Fruit fly (Drosophila melanogaster) whole organism, embryonic: ENCODE data around the gene CG13457.

Experiments used
- BEAF-32 ChIP-seq: fragments of 200-800 bp; sonication (Bioruptor generic); optimal IDR thresholded peaks from 3 replicates; lab custom pipeline; 2017; ENCODE audit warnings: missing biosample characterization, missing genetic modification characterization, mild to moderate bottlenecking, moderate library complexity, missing genetic modification reagents
- CG11723 ChIP-seq: fragments of 200-800 bp; sonication (Bioruptor generic); optimal IDR thresholded peaks from 2 replicates; lab custom pipeline; 2017; ENCODE audit warnings: missing biosample characterization, mild to moderate bottlenecking, missing genetic modification characterization
- CG13624 ChIP-seq: fragments of 200-800 bp; sonication (Bioruptor generic); optimal IDR thresholded peaks from 2 replicates; lab custom pipeline; 2016; ENCODE audit warnings: missing biosample characterization, missing genetic modification characterization
- CG15073 ChIP-seq: fragments of 200-800 bp; sonication (Bioruptor generic); optimal IDR thresholded peaks from 2 replicates; lab custom pipeline; 2016; ENCODE audit warnings: missing biosample characterization, missing genetic modification characterization
- CG16779 ChIP-seq: fragments of 200-800 bp; sonication (Bioruptor generic); IDR thresholded peaks from 2 replicates; pipeline ENCODE4 v1.3.6; 2022; ENCODE audit warnings: missing biosample characterization, missing genetic modification characterization
- CG2116 ChIP-seq: fragments of 200-800 bp; sonication (Bioruptor generic); optimal IDR thresholded peaks from 3 replicates; lab custom pipeline; 2018; ENCODE audit warnings: missing biosample characterization, mild to moderate bottlenecking, missing genetic modification characterization
- CG2129 ChIP-seq: fragments of 200-800 bp; sonication (Bioruptor generic); IDR thresholded peaks from 2 replicates; pipeline ENCODE4 v1.3.6; 2022; ENCODE audit warnings: missing biosample characterization, missing genetic modification characterization; ENCODE audit not compliant: partially characterized antibody
- CG31441 ChIP-seq: fragments of 200-800 bp; sonication (Bioruptor generic); IDR thresholded peaks from 2 replicates; pipeline ENCODE4 v1.3.6; 2022; ENCODE audit warnings: missing biosample characterization, missing genetic modification characterization
- CG33213 ChIP-seq: fragments of 200-800 bp; sonication (Bioruptor generic); optimal IDR thresholded peaks from 3 replicates; lab custom pipeline; 2016; ENCODE audit warnings: missing biosample characterization, missing genetic modification characterization
- CG34376 ChIP-seq: fragments of 200-800 bp; sonication (Bioruptor generic); optimal IDR thresholded peaks from 2 replicates; lab custom pipeline; 2018; ENCODE audit warnings: missing biosample characterization, mild to moderate bottlenecking, missing genetic modification characterization
- CG4360 ChIP-seq: fragments of 200-800 bp; sonication (Bioruptor generic); IDR thresholded peaks from 2 replicates; pipeline ENCODE4 v1.3.6; 2022; ENCODE audit warnings: missing biosample characterization, missing genetic modification characterization
- CG6683 ChIP-seq: fragments of 200-800 bp; sonication (Bioruptor generic); optimal IDR thresholded peaks from 2 replicates; lab custom pipeline; 2017; ENCODE audit warnings: missing biosample characterization, mild to moderate bottlenecking, missing genetic modification characterization, missing genetic modification reagents
- CG8089 ChIP-seq: fragments of 200-800 bp; sonication (Bioruptor generic); optimal IDR thresholded peaks from 3 replicates; lab custom pipeline; 2016; ENCODE audit warnings: missing biosample characterization, missing genetic modification characterization
- CG8290 ChIP-seq, 3 experiments: fragments of 200-800 bp; sonication (Bioruptor generic); optimal IDR thresholded peaks; 2 replicates each; lab custom pipeline; 2016 to 2019; ENCODE audit warnings: missing biosample characterization in 3 of 3, missing genetic modification characterization in 3 of 3, mild to moderate bottlenecking in 2 of 3, moderate library complexity in 1 of 3
- CG8944 ChIP-seq: fragments of 200-800 bp; sonication (Bioruptor generic); optimal IDR thresholded peaks from 3 replicates; lab custom pipeline; 2016; ENCODE audit warnings: missing biosample characterization, missing genetic modification characterization
- CG9437 ChIP-seq: fragments of 200-800 bp; sonication (Bioruptor generic); optimal IDR thresholded peaks from 2 replicates; lab custom pipeline; 2018; ENCODE audit warnings: missing biosample characterization, mild to moderate bottlenecking, missing genetic modification characterization
- CG9817 ChIP-seq: fragments of 200-800 bp; sonication (Bioruptor generic); optimal IDR thresholded peaks from 2 replicates; lab custom pipeline; 2018; ENCODE audit warnings: missing biosample characterization, mild to moderate bottlenecking, missing genetic modification characterization, moderate library complexity
- CG9932 ChIP-seq: fragments of 200-800 bp; sonication (Bioruptor generic); IDR thresholded peaks from 2 replicates; pipeline ENCODE4 v1.3.6; 2022; ENCODE audit warnings: missing biosample characterization, missing genetic modification characterization
- CTCF ChIP-seq: fragments of 200-800 bp; sonication (Bioruptor generic); optimal IDR thresholded peaks from 2 replicates; lab custom pipeline; 2017; ENCODE audit warnings: missing biosample characterization, mild to moderate bottlenecking, missing genetic modification characterization, moderate library complexity
- Dll ChIP-seq: fragments of 200-800 bp; sonication (Bioruptor generic); IDR thresholded peaks from 4 replicates; pipeline ENCODE4 v1.3.6; 2022; ENCODE audit warnings: missing biosample characterization, missing genetic modification characterization; ENCODE audit not compliant: partially characterized antibody
- Eip74EF ChIP-seq, 2 experiments: fragments of 200-800 bp in 1 of 2; fragments of >200 bp in 1 of 2; sonication (Bioruptor generic) in 1 of 2; optimal IDR thresholded peaks; 2 replicates each; lab custom pipeline; 2017 to 2019; ENCODE audit warnings: missing biosample characterization in 2 of 2, missing genetic modification characterization in 2 of 2, mild to moderate bottlenecking in 1 of 2, moderate library complexity in 1 of 2
- HHEX ChIP-seq: fragments of 200-800 bp; sonication (Bioruptor generic); optimal IDR thresholded peaks from 3 replicates; lab custom pipeline; 2017; ENCODE audit warnings: missing biosample characterization, mild to moderate bottlenecking, missing genetic modification characterization, missing genetic modification reagents
- Hr3 ChIP-seq: fragments of 200-800 bp; sonication (Bioruptor generic); optimal IDR thresholded peaks from 3 replicates; lab custom pipeline; 2016; ENCODE audit warnings: missing biosample characterization, missing genetic modification characterization
- Lim3 ChIP-seq: fragments of 200-800 bp; sonication (Bioruptor generic); IDR thresholded peaks from 2 replicates; pipeline ENCODE4 v1.3.6; 2022; ENCODE audit warnings: missing biosample characterization, missing genetic modification characterization
- Lpt ChIP-seq: fragments of >200 bp; optimal IDR thresholded peaks from 2 replicates; lab custom pipeline; 2018; ENCODE audit warnings: missing biosample characterization, missing genetic modification characterization
- Mes4 ChIP-seq: fragments of 200-800 bp; sonication (Bioruptor generic); optimal IDR thresholded peaks from 2 replicates; lab custom pipeline; 2016; ENCODE audit warnings: missing biosample characterization, missing genetic modification characterization
- Myb ChIP-seq: fragments of 200-800 bp; sonication (Bioruptor generic); optimal IDR thresholded peaks from 2 replicates; lab custom pipeline; 2016; ENCODE audit warnings: missing biosample characterization, missing genetic modification characterization
- Nf-YB ChIP-seq: fragments of 200-800 bp; sonication (Bioruptor generic); optimal IDR thresholded peaks from 3 replicates; lab custom pipeline; 2019; ENCODE audit warnings: missing biosample characterization, mild to moderate bottlenecking, missing genetic modification characterization, moderate library complexity
- Nf-YC ChIP-seq: fragments of 200-800 bp; optimal IDR thresholded peaks from 3 replicates; lab custom pipeline; 2019; ENCODE audit warnings: missing biosample characterization, mild to moderate bottlenecking, missing genetic modification characterization, moderate library complexity
- Taf1 ChIP-seq: fragments of 200-800 bp; sonication (Bioruptor generic); IDR thresholded peaks from 2 replicates; pipeline ENCODE4 v1.3.6; 2022; ENCODE audit warnings: missing biosample characterization, missing genetic modification characterization
- Xrp1 ChIP-seq: fragments of 200-800 bp; sonication (Bioruptor generic); IDR thresholded peaks from 2 replicates; pipeline ENCODE4 v1.3.6; 2022; ENCODE audit warnings: missing biosample characterization, missing genetic modification characterization
- abd-A ChIP-seq: fragments of 200-800 bp; sonication (Bioruptor generic); optimal IDR thresholded peaks from 3 replicates; lab custom pipeline; 2019; ENCODE audit warnings: missing biosample characterization, mild to moderate bottlenecking, missing genetic modification characterization, moderate library complexity
- az2 ChIP-seq: fragments of 200-800 bp; sonication (Bioruptor generic); optimal IDR thresholded peaks from 3 replicates; lab custom pipeline; 2016; ENCODE audit warnings: missing biosample characterization, missing genetic modification characterization
- bigmax ChIP-seq: fragments of 200-800 bp; sonication (Bioruptor generic); optimal IDR thresholded peaks from 2 replicates; lab custom pipeline; 2018; ENCODE audit warnings: missing biosample characterization, mild to moderate bottlenecking, missing genetic modification characterization
- cad ChIP-seq: fragments of >200 bp; optimal IDR thresholded peaks from 2 replicates; lab custom pipeline; 2017; ENCODE audit warnings: missing biosample characterization, missing genetic modification characterization
- dm ChIP-seq: fragments of 200-800 bp; sonication (Bioruptor generic); optimal IDR thresholded peaks from 3 replicates; lab custom pipeline; 2016; ENCODE audit warnings: missing biosample characterization, missing genetic modification characterization
- dmrt11E ChIP-seq: fragments of 200-800 bp; sonication (Bioruptor generic); optimal IDR thresholded peaks from 3 replicates; lab custom pipeline; 2018; ENCODE audit warnings: missing biosample characterization, mild to moderate bottlenecking, missing genetic modification characterization, moderate library complexity
- dmrt99B ChIP-seq: fragments of 200-800 bp; sonication (Bioruptor generic); optimal IDR thresholded peaks from 2 replicates; lab custom pipeline; 2018; ENCODE audit warnings: missing biosample characterization, mild to moderate bottlenecking, missing genetic modification characterization, moderate library complexity
- en ChIP-seq: fragments of 200-800 bp; sonication (Bioruptor generic); optimal IDR thresholded peaks from 2 replicates; lab custom pipeline; 2016; ENCODE audit warnings: missing biosample characterization, missing genetic modification characterization
- gem ChIP-seq: fragments of 200-800 bp; sonication (Bioruptor generic); optimal IDR thresholded peaks from 2 replicates; lab custom pipeline; 2019; ENCODE audit warnings: missing biosample characterization, mild to moderate bottlenecking, missing genetic modification characterization, moderate library complexity
- jigr1 ChIP-seq: fragments of 200-800 bp; sonication (Bioruptor generic); IDR thresholded peaks from 3 replicates; pipeline ENCODE4 v1.3.6; 2022; ENCODE audit warnings: missing biosample characterization, missing genetic modification characterization
- kay ChIP-seq: fragments of 200-800 bp; sonication (Bioruptor generic); optimal IDR thresholded peaks from 2 replicates; lab custom pipeline; 2016; ENCODE audit warnings: missing biosample characterization, missing genetic modification characterization
- ken ChIP-seq: fragments of 200-800 bp; sonication (Bioruptor generic); IDR thresholded peaks from 3 replicates; pipeline ENCODE4 v1.3.6; 2022; ENCODE audit warnings: missing biosample characterization, missing genetic modification characterization
- knrl ChIP-seq: fragments of 200-800 bp; sonication (Bioruptor generic); IDR thresholded peaks from 3 replicates; pipeline ENCODE4 v1.3.6; 2022; ENCODE audit warnings: missing biosample characterization, missing genetic modification characterization; ENCODE audit not compliant: partially characterized antibody
- maf-S ChIP-seq: fragments of 200-800 bp; sonication (Bioruptor generic); optimal IDR thresholded peaks from 2 replicates; lab custom pipeline; 2016; ENCODE audit warnings: missing biosample characterization, missing genetic modification characterization
- psq ChIP-seq: fragments of 200-800 bp; sonication (Bioruptor generic); optimal IDR thresholded peaks from 2 replicates; lab custom pipeline; 2017; ENCODE audit warnings: missing biosample characterization, missing genetic modification characterization
- repo ChIP-seq: fragments of 200-800 bp; sonication (Bioruptor generic); optimal IDR thresholded peaks from 2 replicates; lab custom pipeline; 2016; ENCODE audit warnings: missing biosample characterization, missing genetic modification characterization
- shn ChIP-seq: fragments of 200-800 bp; sonication (Bioruptor generic); optimal IDR thresholded peaks from 3 replicates; lab custom pipeline; 2016; ENCODE audit warnings: missing biosample characterization, missing genetic modification characterization
- tgo ChIP-seq: fragments of 200-800 bp; sonication (Bioruptor generic); IDR thresholded peaks from 3 replicates; pipeline ENCODE4 v1.3.6; 2022; ENCODE audit warnings: missing biosample characterization, missing genetic modification characterization
- toy ChIP-seq: fragments of 200-800 bp; sonication (Bioruptor generic); IDR thresholded peaks from 2 replicates; pipeline ENCODE4 v1.3.6; 2022; ENCODE audit warnings: missing biosample characterization, missing genetic modification characterization
- wor ChIP-seq: fragments of 200-800 bp; sonication (Bioruptor generic); IDR thresholded peaks from 2 replicates; pipeline ENCODE4 v1.3.6; 2022; ENCODE audit warnings: missing biosample characterization, missing genetic modification characterization

CG13457 gene

DNA sequence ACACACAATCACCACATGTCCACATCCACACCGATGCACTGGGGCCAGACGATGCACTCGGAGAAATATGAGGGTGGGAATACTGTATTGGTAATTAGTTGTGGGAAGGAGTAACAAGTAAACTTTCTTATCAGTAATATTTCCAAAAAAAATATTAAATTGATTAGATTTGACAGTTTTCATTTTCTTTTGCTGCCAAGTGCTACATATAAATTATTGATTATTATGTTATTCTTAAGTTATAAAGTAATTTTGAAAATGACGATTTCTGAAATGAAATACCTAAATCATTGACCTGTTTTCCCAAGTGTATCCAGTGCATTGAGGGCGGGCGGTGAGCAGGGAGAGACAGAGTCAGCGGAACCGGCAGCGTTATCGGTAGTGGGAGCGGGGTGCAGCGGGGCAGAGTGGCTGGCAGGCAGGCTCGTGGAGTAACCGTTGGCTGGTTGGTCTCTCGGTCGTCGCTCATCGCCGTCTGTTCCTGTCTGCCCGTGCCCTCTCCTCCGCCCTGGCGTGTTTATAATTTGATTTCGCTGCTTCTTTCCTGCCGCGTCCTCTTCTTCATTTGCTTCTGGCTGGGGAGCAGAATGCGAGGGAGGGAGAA is 23.3 kb downstream of the CG13457 start (continued):
- TF ChIP-seq dm (GFP tag; lab: Kevin White, UChicago): no peak
- no peak for TF ChIP-seq CG2129 (GFP tag; lab: Robert Waterston, UW)
- no peak for TF ChIP-seq CG11723 (GFP tag; lab: Kevin White, UChicago)
- TF ChIP-seq CG15073 (GFP tag; lab: Kevin White, UChicago): no peak
- no peak for TF ChIP-seq CG9817 (tag; lab: Kevin White, UChicago)
- TF ChIP-seq BEAF-32 (GFP tag; lab: Kevin White, UChicago): no peak
- no peak for TF ChIP-seq Taf1
- peak; percentile 79 for TF ChIP-seq gem (tag; lab: Kevin White, UChicago)
- no peak for TF ChIP-seq ken
- TF ChIP-seq Hr3 (GFP tag; lab: Kevin White, UChicago): peak; percentile 40
- TF ChIP-seq CG16779: no peak
- no peak for TF ChIP-seq maf-S (GFP tag; lab: Kevin White, UChicago)
- TF ChIP-seq CG33213 (GFP tag; lab: Kevin White, UChicago): no peak
- TF ChIP-seq CG8944 (GFP tag; lab: Kevin White, UChicago): no peak
- peak; percentile 19 for TF ChIP-seq Nf-YB (GFP tag; lab: Kevin White, UChicago)
- TF ChIP-seq jigr1 (GFP tag; lab: Robert Waterston, UW): no peak
- no peak for TF ChIP-seq abd-A
- TF ChIP-seq Lpt (GFP tag; lab: Kevin White, UChicago): no peak
- no peak for TF ChIP-seq Dll (GFP tag; lab: Robert Waterston, UW)
- TF ChIP-seq Mes4 (GFP tag; lab: Kevin White, UChicago): no peak
- TF ChIP-seq cad: no peak
- TF ChIP-seq shn (GFP tag; lab: Kevin White, UChicago): no peak
- TF ChIP-seq CG31441: peak; percentile 75; the same call in 1 of the 2 replicates
- no peak for TF ChIP-seq CG4360 (GFP tag; lab: Robert Waterston, UW)
- no peak for TF ChIP-seq CG34376 (GFP tag; lab: Kevin White, UChicago)
- TF ChIP-seq wor: peak; percentile 40; the same call in 1 of the 2 replicates
- no peak for TF ChIP-seq repo (GFP tag; lab: Kevin White, UChicago)
- TF ChIP-seq Xrp1 (GFP tag; lab: Robert Waterston, UW): peak; percentile 68; the same call in 1 of the 2 replicates
- TF ChIP-seq CTCF: peak; percentile 13
- TF ChIP-seq Nf-YC (tag; lab: Kevin White, UChicago): no peak
- no peak for TF ChIP-seq Eip74EF (GFP tag; optimal IDR thresholded peaks at IDR 0.05; lab: Kevin White, UChicago)
- no peak for TF ChIP-seq psq (GFP tag; lab: Kevin White, UChicago)
- TF ChIP-seq CG9932: no peak
- TF ChIP-seq CG6683 (GFP tag; lab: Kevin White, UChicago): peak; percentile 3
- no peak for TF ChIP-seq kay
- TF ChIP-seq dmrt99B: no peak
- peak; percentile 79 for TF ChIP-seq dmrt11E (tag; lab: Kevin White, UChicago)
- no peak for TF ChIP-seq toy (GFP tag; lab: Robert Waterston, UW)
- no peak for TF ChIP-seq CG13624 (GFP tag; lab: Kevin White, UChicago)
- TF ChIP-seq Lim3 (GFP tag; lab: Robert Waterston, UW): no peak
- peak; percentile 21 for TF ChIP-seq CG8290 (GFP tag; optimal IDR thresholded peaks at IDR 0.05; lab: Kevin White, UChicago)
- TF ChIP-seq CG8290 (tag; optimal IDR thresholded peaks at IDR 0.05; lab: Kevin White, UChicago): no peak
- no peak for TF ChIP-seq knrl (GFP tag; lab: Robert Waterston, UW)
- TF ChIP-seq az2 (GFP tag; lab: Kevin White, UChicago): peak; percentile 39
- peak; percentile 52 for TF ChIP-seq CG9437
- no peak for TF ChIP-seq CG2116
- TF ChIP-seq bigmax (GFP tag; lab: Kevin White, UChicago): no peak
- TF ChIP-seq Myb: no peak
- TF ChIP-seq CG8089 (GFP tag; lab: Kevin White, UChicago): no peak
- TF ChIP-seq en (GFP tag; lab: Kevin White, UChicago): no peak
- TF ChIP-seq tgo: peak; percentile 33; the same call in 1 of the 3 replicates
- TF ChIP-seq HHEX (GFP tag; lab: Kevin White, UChicago): no peak
